Worm (Caenorhabditis elegans) whole organism, late embryonic: ENCODE data around the gene pkn-1.

ENCODE experiments used
- C08G9.2 ChIP-seq: sonication (generic microtip); optimal IDR thresholded peaks from 2 replicates; lab custom pipeline; 2016; ENCODE audit warnings: mild to moderate bottlenecking, missing genetic modification characterization, moderate library complexity, missing compliant biosample characterization
- C38D4.7 ChIP-seq: fragments of 200-800 bp; sonication (Bioruptor generic); optimal IDR thresholded peaks from 2 replicates; lab custom pipeline; 2018; ENCODE audit warnings: mild to moderate bottlenecking, missing genetic modification characterization, moderate library complexity, missing compliant biosample characterization
- F13H6.1 ChIP-seq: sonication (generic microtip); optimal IDR thresholded peaks from 2 replicates; lab custom pipeline; 2016; ENCODE audit warnings: missing genetic modification characterization, missing compliant biosample characterization
- K02D7.2 ChIP-seq: sonication (generic microtip); optimal IDR thresholded peaks from 2 replicates; lab custom pipeline; 2017; ENCODE audit warnings: mild to moderate bottlenecking, missing genetic modification characterization, missing compliant biosample characterization
- T23F11.4 ChIP-seq: fragments of 200-800 bp; sonication (Bioruptor generic); optimal IDR thresholded peaks from 2 replicates; lab custom pipeline; 2018; ENCODE audit warnings: mild to moderate bottlenecking, missing genetic modification characterization, missing compliant biosample characterization
- Y22D7AL.16 ChIP-seq: sonication (generic microtip); optimal IDR thresholded peaks from 2 replicates; lab custom pipeline; 2016; ENCODE audit warnings: missing genetic modification characterization, missing compliant biosample characterization
- ceh-14 ChIP-seq: sonication (generic microtip); optimal IDR thresholded peaks from 2 replicates; lab custom pipeline; 2016; ENCODE audit warnings: missing genotype, missing genetic modification characterization, missing compliant biosample characterization
- ceh-18 ChIP-seq: sonication (generic microtip); optimal IDR thresholded peaks from 2 replicates; lab custom pipeline; 2016; ENCODE audit warnings: missing genetic modification characterization, missing compliant biosample characterization
- ceh-2 ChIP-seq: sonication (generic microtip); optimal IDR thresholded peaks from 2 replicates; lab custom pipeline; 2016; ENCODE audit warnings: missing genotype, missing genetic modification characterization, missing compliant biosample characterization
- ceh-24 ChIP-seq: sonication (generic microtip); optimal IDR thresholded peaks from 2 replicates; lab custom pipeline; 2016; ENCODE audit warnings: mild to moderate bottlenecking, missing genetic modification characterization, missing compliant biosample characterization
- ceh-30 ChIP-seq: fragments of 150-350 bp; optimal IDR thresholded peaks from 2 replicates; lab custom pipeline; 2014; ENCODE audit warnings: missing biosample characterization, missing genetic modification characterization
- ceh-31 ChIP-seq: sonication (generic microtip); optimal IDR thresholded peaks from 2 replicates; lab custom pipeline; 2016; ENCODE audit warnings: missing genetic modification characterization, missing compliant biosample characterization
- ceh-34 ChIP-seq: sonication (generic microtip); optimal IDR thresholded peaks from 2 replicates; lab custom pipeline; 2016; ENCODE audit warnings: mild to moderate bottlenecking, missing genetic modification characterization, missing compliant biosample characterization
- ceh-48 ChIP-seq: sonication (generic microtip); optimal IDR thresholded peaks from 2 replicates; lab custom pipeline; 2016; ENCODE audit warnings: missing genetic modification characterization, inconsistent platforms, missing compliant biosample characterization
- ceh-6 ChIP-seq: fragments of 200-800 bp; sonication (Bioruptor generic); optimal IDR thresholded peaks from 2 replicates; lab custom pipeline; 2018; ENCODE audit warnings: mild to moderate bottlenecking, missing genetic modification characterization, missing compliant biosample characterization
- ceh-9 ChIP-seq: sonication (generic microtip); optimal IDR thresholded peaks from 2 replicates; lab custom pipeline; 2016; ENCODE audit warnings: mild to moderate bottlenecking, missing genetic modification characterization, inconsistent platforms, missing compliant biosample characterization
- che-1 ChIP-seq: sonication (generic microtip); optimal IDR thresholded peaks from 2 replicates; lab custom pipeline; 2016; ENCODE audit warnings: mild to moderate bottlenecking, missing genetic modification characterization, missing compliant biosample characterization
- dmd-4 ChIP-seq: sonication (generic microtip); optimal IDR thresholded peaks from 2 replicates; lab custom pipeline; 2016; ENCODE audit warnings: borderline replicate concordance, missing genetic modification characterization, missing compliant biosample characterization
- elt-2 ChIP-seq: sonication (generic microtip); optimal IDR thresholded peaks from 2 replicates; lab custom pipeline; 2016; ENCODE audit warnings: missing genetic modification reagents, missing genetic modification characterization, missing compliant biosample characterization
- elt-4 ChIP-seq: sonication (generic microtip); optimal IDR thresholded peaks from 2 replicates; lab custom pipeline; 2016; ENCODE audit warnings: missing genetic modification characterization, missing compliant biosample characterization
- ets-4 ChIP-seq: sonication (generic microtip); optimal IDR thresholded peaks from 2 replicates; lab custom pipeline; 2016; ENCODE audit warnings: missing genetic modification characterization, missing compliant biosample characterization
- fax-1 ChIP-seq: sonication (generic microtip); optimal IDR thresholded peaks from 2 replicates; lab custom pipeline; 2016; ENCODE audit warnings: missing genotype, missing genetic modification characterization, missing compliant biosample characterization
- gmeb-2 ChIP-seq: sonication (generic microtip); optimal IDR thresholded peaks from 2 replicates; lab custom pipeline; 2016; ENCODE audit warnings: missing genetic modification characterization, inconsistent platforms, missing compliant biosample characterization
- hlh-13 ChIP-seq: fragments of 200-800 bp; sonication (Bioruptor generic); optimal IDR thresholded peaks from 2 replicates; lab custom pipeline; 2018; ENCODE audit warnings: mild to moderate bottlenecking, missing genetic modification characterization, missing compliant biosample characterization
- hlh-15 ChIP-seq: sonication (generic microtip); optimal IDR thresholded peaks from 2 replicates; lab custom pipeline; 2016; ENCODE audit warnings: missing genetic modification characterization, missing compliant biosample characterization
- hlh-30 ChIP-seq: sonication (generic microtip); optimal IDR thresholded peaks from 2 replicates; lab custom pipeline; 2017; ENCODE audit warnings: antibody characterized with exemption, missing genetic modification characterization, missing compliant biosample characterization; ENCODE audit not compliant: insufficient read depth
- hlh-6 ChIP-seq: sonication (generic microtip); optimal IDR thresholded peaks from 2 replicates; lab custom pipeline; 2016; ENCODE audit warnings: missing genotype, missing genetic modification characterization, missing compliant biosample characterization
- hlh-8 ChIP-seq: sonication (generic microtip); optimal IDR thresholded peaks from 2 replicates; lab custom pipeline; 2016; ENCODE audit warnings: missing genotype, missing genetic modification characterization, missing compliant biosample characterization
- lin-11 ChIP-seq: fragments of 200-800 bp; sonication (Bioruptor generic); optimal IDR thresholded peaks from 2 replicates; lab custom pipeline; 2018; ENCODE audit warnings: mild to moderate bottlenecking, missing genetic modification characterization, missing compliant biosample characterization
- madf-2 ChIP-seq: sonication (generic microtip); optimal IDR thresholded peaks from 2 replicates; lab custom pipeline; 2017; ENCODE audit warnings: missing genetic modification characterization, missing compliant biosample characterization
- nhr-232 ChIP-seq: sonication (generic microtip); optimal IDR thresholded peaks from 2 replicates; lab custom pipeline; 2016; ENCODE audit warnings: missing genetic modification characterization, missing compliant biosample characterization
- npax-4 ChIP-seq: sonication (generic microtip); optimal IDR thresholded peaks from 2 replicates; lab custom pipeline; 2016; ENCODE audit warnings: missing genetic modification characterization, missing compliant biosample characterization
- odd-2 ChIP-seq: sonication (generic microtip); optimal IDR thresholded peaks from 2 replicates; lab custom pipeline; 2017; ENCODE audit warnings: antibody characterized with exemption, mild to moderate bottlenecking, missing genetic modification characterization, missing compliant biosample characterization
- pros-1 ChIP-seq: fragments of 150-350 bp; optimal IDR thresholded peaks from 2 replicates; lab custom pipeline; 2014; ENCODE audit warnings: missing biosample characterization, missing genetic modification reagents, missing genetic modification characterization
- ref-2 ChIP-seq: sonication (generic microtip); optimal IDR thresholded peaks from 2 replicates; lab custom pipeline; 2016; ENCODE audit warnings: missing genetic modification characterization, missing compliant biosample characterization
- rnt-1 ChIP-seq: sonication (generic microtip); optimal IDR thresholded peaks from 2 replicates; lab custom pipeline; 2016; ENCODE audit warnings: missing genetic modification characterization, missing compliant biosample characterization
- sox-2 ChIP-seq: fragments of 200-800 bp; sonication (Bioruptor generic); IDR thresholded peaks from 2 replicates; pipeline ENCODE4 v1.3.6; 2022; ENCODE audit warnings: missing genetic modification reagents, missing genetic modification characterization, missing compliant biosample characterization
- sox-4 ChIP-seq: sonication (generic microtip); optimal IDR thresholded peaks from 2 replicates; lab custom pipeline; 2017; ENCODE audit warnings: mild to moderate bottlenecking, missing genetic modification characterization, inconsistent platforms, missing compliant biosample characterization
- tbx-2 ChIP-seq: sonication (generic microtip); optimal IDR thresholded peaks from 2 replicates; lab custom pipeline; 2016; ENCODE audit warnings: missing genetic modification characterization, missing compliant biosample characterization
- ttx-3 ChIP-seq: sonication (generic microtip); optimal IDR thresholded peaks from 2 replicates; lab custom pipeline; 2016; ENCODE audit warnings: missing genetic modification reagents, missing genetic modification characterization, missing compliant biosample characterization
- ztf-16 ChIP-seq: sonication (generic microtip); optimal IDR thresholded peaks from 2 replicates; lab custom pipeline; 2017; ENCODE audit warnings: missing genetic modification characterization, missing compliant biosample characterization

Gene pkn-1

DNA sequence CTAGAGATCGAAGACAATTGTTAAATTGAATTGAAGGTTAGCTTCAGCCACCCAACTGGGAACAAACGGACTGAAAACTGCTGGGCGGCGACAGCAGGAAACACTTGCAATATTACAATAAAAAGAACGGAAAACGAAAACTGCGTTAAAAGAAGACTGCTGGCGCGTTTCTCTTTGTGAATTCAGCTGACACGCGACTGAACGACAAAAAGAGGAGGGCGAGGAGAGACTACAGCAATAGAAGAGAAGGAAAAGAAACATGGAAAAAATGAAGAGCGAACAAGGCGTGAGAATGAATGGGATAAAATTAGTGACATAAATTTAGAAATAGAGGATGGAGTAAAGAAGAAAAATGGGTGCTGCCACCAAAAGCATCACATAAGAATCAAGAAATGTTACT is 19.4 kb upstream of the pkn-1 start (continued):
- TF ChIP-seq che-1 (tag; lab: Kevin White, UChicago) (peak; percentile 19), ceh-9 (no peak), ets-4 (tag; lab: Kevin White, UChicago) (no peak), ttx-3 (tag; lab: Kevin White, UChicago) (no peak), rnt-1 (tag; lab: Kevin White, UChicago) (peak; percentile 44), hlh-30 (tag; lab: Kevin White, UChicago) (peak; percentile 83), hlh-6 (tag; lab: Kevin White, UChicago) (peak; percentile 55), C08G9.2 (tag; lab: Kevin White, UChicago) (peak; percentile 34), ceh-18 (tag; lab: Kevin White, UChicago) (peak; percentile 86), madf-2 (tag; lab: Kevin White, UChicago) (peak; percentile 27), hlh-8 (peak; percentile 46), Y22D7AL.16 (no peak), ceh-24 (no peak), hlh-15 (tag; lab: Kevin White, UChicago) (no peak), dmd-4 (tag; lab: Kevin White, UChicago) (no peak), ceh-34 (tag; lab: Kevin White, UChicago) (peak; percentile 33), F13H6.1 (tag; lab: Kevin White, UChicago) (peak; percentile 65), ceh-30 (tag; lab: Kevin White, UChicago) (no peak), odd-2 (tag; lab: Kevin White, UChicago) (no peak), hlh-13 (no peak), K02D7.2 (tag; lab: Kevin White, UChicago) (no peak), ztf-16 (tag; lab: Kevin White, UChicago) (no peak), elt-2 (peak; percentile 32), elt-4 (tag; lab: Kevin White, UChicago) (no peak), sox-4 (tag; lab: Kevin White, UChicago) (peak; percentile 5), ceh-31 (tag; lab: Kevin White, UChicago) (peak; percentile 81), pros-1 (tag; lab: Kevin White, UChicago) (peak; percentile 40), ceh-2 (peak; percentile 27), lin-11 (tag; lab: Kevin White, UChicago) (peak; percentile 15), C38D4.7 (no peak)

DNA sequence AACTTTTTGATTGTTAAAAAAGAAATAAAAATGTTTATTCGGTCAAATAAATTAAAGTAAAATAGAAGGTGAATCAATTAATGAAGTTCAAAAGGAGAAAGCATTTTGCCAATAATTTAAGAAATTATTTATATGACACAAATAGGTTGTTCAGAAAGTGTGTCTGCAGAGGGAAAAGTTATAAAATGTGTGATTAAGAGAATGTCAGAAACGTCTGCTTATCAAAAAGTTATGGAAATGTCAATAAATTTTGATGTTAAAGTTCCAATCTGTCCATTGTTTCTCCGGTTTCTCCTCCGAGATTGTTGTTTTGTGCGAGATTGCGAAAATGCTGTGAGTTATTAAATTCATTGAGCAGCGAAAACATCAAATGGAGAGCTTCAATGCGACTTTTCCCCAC is 17.4 kb upstream of the pkn-1 start, which contains the start of gene rme-4:
Gene rme-4 (minus strand): TSS at position 168 of the 400 bp plus-strand sequence.
- TF ChIP-seq nhr-232, result no peak
- TF ChIP-seq npax-4 (tag; lab: Kevin White, UChicago), result no peak
- no peak for TF ChIP-seq ceh-34 (tag; lab: Kevin White, UChicago)
- TF ChIP-seq ref-2 (tag; lab: Kevin White, UChicago), result no peak
- TF ChIP-seq gmeb-2 (tag; lab: Kevin White, UChicago), result no peak
- TF ChIP-seq ceh-6 (GFP tag; lab: Kevin White, UChicago), result no peak
- TF ChIP-seq ceh-18 (tag; lab: Kevin White, UChicago), result no peak
- TF ChIP-seq madf-2 (tag; lab: Kevin White, UChicago), result no peak
- no peak for TF ChIP-seq C38D4.7

ce11 chrX:10386001-10386400 is 11.0 kb upstream of the pkn-1 start:
- TF ChIP-seq sox-2 (GFP tag; lab: Robert Waterston, UW) (no peak), tbx-2 (no peak), K02D7.2 (tag; lab: Kevin White, UChicago) (no peak), ceh-14 (no peak), rnt-1 (tag; lab: Kevin White, UChicago) (no peak), fax-1 (tag; lab: Kevin White, UChicago) (no peak), ceh-48 (tag; lab: Kevin White, UChicago) (no peak), T23F11.4 (GFP tag; lab: Kevin White, UChicago) (no peak)
